Fruit fly (Drosophila melanogaster): ENCODE measurements around the gene CG11178.

DNA sequence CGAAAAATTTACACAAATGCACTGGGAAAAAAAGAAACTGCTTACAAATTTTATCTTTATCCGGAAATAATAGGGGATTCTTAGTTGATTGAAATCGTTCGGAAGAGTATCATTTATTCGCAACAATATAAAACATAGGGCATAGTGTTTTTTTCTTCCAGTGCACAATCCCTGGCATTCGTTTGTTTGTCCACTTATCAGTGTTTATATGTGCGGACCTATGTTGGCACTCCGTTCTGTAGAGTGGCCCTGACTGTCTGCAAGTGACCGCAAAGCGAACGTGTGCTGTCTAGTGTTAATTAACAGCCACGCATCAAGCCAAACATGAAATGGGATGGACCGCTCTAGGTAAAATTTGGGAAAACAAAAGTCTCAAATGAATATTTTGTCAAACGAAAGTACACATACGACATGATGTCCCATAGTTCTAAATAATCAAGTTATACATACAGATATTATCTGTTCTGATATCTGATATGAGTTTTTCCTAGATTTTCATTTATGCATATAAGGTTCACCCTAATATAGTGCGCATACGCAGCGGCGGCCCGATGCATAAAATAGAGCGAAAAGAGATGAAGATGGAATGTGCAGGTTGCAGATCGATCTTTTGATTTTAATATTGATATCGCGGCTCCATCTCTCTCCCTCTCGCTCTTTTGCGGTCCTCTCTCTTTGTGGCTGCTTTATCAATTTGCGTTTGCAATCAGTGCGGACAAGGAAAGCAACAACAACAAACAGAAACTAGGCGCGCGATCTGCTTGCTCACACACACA, 35.8 kb downstream of the CG11178 start:
- TF ChIP-seq bab1 (GFP tag; optimal IDR thresholded peaks at IDR 0.05) (peak; percentile 81), toe (GFP tag; optimal IDR thresholded peaks at IDR 0.05) (peak; percentile 16), ovo (GFP tag; optimal IDR thresholded peaks at IDR 0.05) (no peak), Clk (GFP tag; optimal IDR thresholded peaks at IDR 0.05) (no peak), kay (GFP tag; ENCODE audit: borderline replicate concordance) (peak; percentile 28), tj (GFP tag; optimal IDR thresholded peaks at IDR 0.05) (peak; percentile 42), Mnt (GFP tag; optimal IDR thresholded peaks at IDR 0.05) (no peak), CG33017 (tag; optimal IDR thresholded peaks at IDR 0.05) (peak; percentile 63)

Measured in whole organism, adult.